Worm (Caenorhabditis elegans) whole organism, L3 larva: ENCODE measurements around the gene cnc-2.
A peak's percentile ranks its signal among the peaks of the same experiment; 100 is the strongest.

ENCODE experiments used
- R02D3.7 ChIP-seq: fragments of 150-350 bp; optimal IDR thresholded peaks from 2 replicates; lab custom pipeline; 2014; ENCODE audit warnings: missing biosample characterization, missing genetic modification characterization
- aly-2 ChIP-seq: fragments of 150-350 bp; optimal IDR thresholded peaks from 2 replicates; lab custom pipeline; 2014; ENCODE audit warnings: missing biosample characterization, missing genetic modification characterization
- ama-1 ChIP-seq: fragments of 150-350 bp; optimal IDR thresholded peaks from 2 replicates; lab custom pipeline; 2018
- elt-1 ChIP-seq: fragments of 150-350 bp; optimal IDR thresholded peaks from 2 replicates; lab custom pipeline; 2014; ENCODE audit warnings: missing biosample characterization, missing genetic modification characterization
- elt-2 ChIP-seq: sonication (generic microtip); optimal IDR thresholded peaks from 2 replicates; lab custom pipeline; 2016; ENCODE audit warnings: missing genetic modification reagents, mild to moderate bottlenecking, missing genetic modification characterization, missing compliant biosample characterization
- elt-3 ChIP-seq, 3 experiments: fragments of 150-350 bp in 1 of 3; sonication (generic microtip) in 2 of 3; optimal IDR thresholded peaks; 2 replicates in 2 of 3; 4 replicates in 1 of 3; lab custom pipeline; 2014 to 2017; ENCODE audit warnings: missing biosample characterization in 3 of 3, missing genetic modification characterization in 3 of 3
- fkh-10 ChIP-seq: sonication (generic microtip); optimal IDR thresholded peaks from 2 replicates; lab custom pipeline; 2017; ENCODE audit warnings: missing biosample characterization, missing genetic modification reagents, missing genetic modification characterization
- fos-1 ChIP-seq: fragments of 150-350 bp; optimal IDR thresholded peaks from 2 replicates; lab custom pipeline; 2014; ENCODE audit warnings: missing biosample characterization, missing genetic modification characterization
- jun-1 ChIP-seq: fragments of 150-350 bp; optimal IDR thresholded peaks from 2 replicates; lab custom pipeline; 2014; ENCODE audit warnings: missing biosample characterization, missing genetic modification reagents, missing genetic modification characterization
- mdl-1 ChIP-seq: fragments of 150-350 bp; optimal IDR thresholded peaks from 2 replicates; lab custom pipeline; 2014; ENCODE audit warnings: missing biosample characterization, missing genetic modification characterization
- nhr-23 ChIP-seq: fragments of 150-350 bp; optimal IDR thresholded peaks from 2 replicates; lab custom pipeline; 2014; ENCODE audit warnings: missing biosample characterization, missing genetic modification reagents, missing genetic modification characterization
- nhr-77 ChIP-seq: fragments of 150-350 bp; optimal IDR thresholded peaks from 2 replicates; lab custom pipeline; 2014; ENCODE audit warnings: missing biosample characterization, missing genetic modification characterization
- pha-4 ChIP-seq: fragments of 150-350 bp; optimal IDR thresholded peaks from 2 replicates; lab custom pipeline; 2014; ENCODE audit warnings: missing biosample characterization, missing genetic modification reagents, missing genetic modification characterization

DNA sequence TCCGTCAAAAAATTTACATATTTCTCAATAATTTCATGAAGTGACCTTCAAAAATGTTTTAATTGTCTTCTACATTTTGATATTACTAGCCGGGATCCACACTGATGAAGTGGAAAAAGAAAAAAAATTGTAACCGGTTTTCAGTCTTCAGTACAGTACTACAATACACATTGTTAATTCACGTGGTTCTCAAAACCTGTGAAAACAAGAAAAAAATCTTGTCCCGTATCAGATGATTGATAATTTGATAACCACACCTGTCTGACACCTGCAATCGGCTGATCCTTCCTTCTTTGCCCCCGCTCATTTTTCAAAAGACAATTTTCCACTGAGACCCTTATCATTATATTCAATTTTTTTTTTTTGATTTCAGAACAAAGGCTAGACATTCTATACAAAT is 11.2 kb downstream of the cnc-2 start, which contains the start of gene R09B5.11:
- TF ChIP-seq elt-3 (tag; optimal IDR thresholded peaks at IDR 0.05; lab: Kevin White, UChicago) = no peak
- no peak for TF ChIP-seq elt-1 (tag; lab: Kevin White, UChicago)
- TF ChIP-seq jun-1 = no peak
- no peak for TF ChIP-seq ama-1 (lab: Kevin White, UChicago)
- TF ChIP-seq nhr-23 (tag; lab: Kevin White, UChicago) = peak; percentile 12
- TF ChIP-seq R02D3.7 (tag; lab: Kevin White, UChicago) = no peak
- TF ChIP-seq elt-2 (tag; lab: Kevin White, UChicago) = no peak
- no peak for TF ChIP-seq fkh-10
- no peak for TF ChIP-seq mdl-1
- no peak for TF ChIP-seq pha-4 (tag; lab: Kevin White, UChicago)
- no peak for TF ChIP-seq fos-1 (tag; lab: Kevin White, UChicago)
- TF ChIP-seq nhr-77 (tag; lab: Kevin White, UChicago) = no peak
- TF ChIP-seq aly-2 (tag; lab: Kevin White, UChicago) = no peak
